In the genomic region with DNA sequence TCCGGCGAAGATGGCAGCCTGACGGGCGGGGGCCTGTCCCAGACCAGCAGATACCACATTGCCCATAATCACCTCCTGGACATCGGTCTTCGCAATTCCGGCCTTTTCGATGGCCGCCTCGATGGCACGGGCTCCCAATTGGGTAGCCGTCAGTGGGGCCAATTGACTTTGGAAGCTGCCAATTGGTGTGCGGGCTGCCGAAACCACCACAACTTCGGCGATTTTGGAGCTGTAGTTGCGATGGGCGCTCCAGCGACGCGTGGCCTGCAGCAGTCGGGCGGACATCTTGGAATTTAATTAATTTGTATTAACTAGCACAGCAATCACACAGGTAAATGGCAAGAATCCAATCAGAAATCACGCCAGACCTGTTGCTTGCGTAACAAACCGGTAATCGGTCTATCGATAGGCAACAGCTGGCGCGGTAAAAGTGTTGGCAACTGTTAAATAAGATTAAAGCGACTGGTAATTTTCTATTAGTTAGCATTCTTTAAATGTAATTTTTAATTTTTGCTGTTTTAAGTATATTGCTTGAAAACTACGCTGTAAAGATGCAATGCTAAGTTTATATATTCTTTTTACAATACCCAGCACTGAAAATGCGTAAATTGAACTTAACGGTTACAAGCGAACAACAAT, we compare ENCODE assay signal across 2 fruit fly cellular contexts.
TF ChIP-seq lines count a peak whose summit lies in the region.

Gene Acat1, minus strand, starts transcription at position 400 of the 639 bp plus-strand sequence.

TF ChIP-seq in whole organism, embryonic, 481 proteins besides CTCF, POLR2A, EP300 and RAD21 (continued from another document and continues in another):
- TF ChIP-seq Six4 (GFP tag; optimal IDR thresholded peaks at IDR 0.05; lab: Kevin White, UChicago), result peak; percentile 15
- TF ChIP-seq run (tag; optimal IDR thresholded peaks at IDR 0.05; lab: Kevin White, UChicago), result no peak
- TF ChIP-seq sr (GFP tag; IDR thresholded peaks at IDR 0.05; lab: Robert Waterston, UW), result no peak
- TF ChIP-seq CG3995 (GFP tag; optimal IDR thresholded peaks at IDR 0.05; lab: Kevin White, UChicago), result peak; percentile 39
- no peak for TF ChIP-seq prd (optimal IDR thresholded peaks at IDR 0.05; lab: Kevin White, UChicago)
- peak; percentile 72 for TF ChIP-seq prd (GFP tag; IDR thresholded peaks at IDR 0.05; lab: Robert Waterston, UW)
- peak; percentile 11 for TF ChIP-seq CG16815 (GFP tag; optimal IDR thresholded peaks at IDR 0.05; lab: Kevin White, UChicago)
- TF ChIP-seq CG31224 (GFP tag; IDR thresholded peaks at IDR 0.05; lab: Robert Waterston, UW), result 0 out of 2 replicates have a peak, but pooled peaks have one; percentile 30
- TF ChIP-seq crc (GFP tag; optimal IDR thresholded peaks at IDR 0.05; lab: Kevin White, UChicago), result peak; percentile 1
- TF ChIP-seq H15 (GFP tag; IDR thresholded peaks at IDR 0.05; lab: Robert Waterston, UW), result no peak
- TF ChIP-seq CG17385 (GFP tag; optimal IDR thresholded peaks at IDR 0.05; lab: Kevin White, UChicago), result no peak
- TF ChIP-seq CG14014 (GFP tag; IDR thresholded peaks at IDR 0.05; lab: Robert Waterston, UW), result peak; percentile 18; the same call in 1 of the 2 replicates
- peak; percentile 34; the same call in 1 of the 2 replicates for TF ChIP-seq CG7372 (GFP tag; IDR thresholded peaks at IDR 0.05; lab: Robert Waterston, UW)
- TF ChIP-seq Awh (GFP tag; IDR thresholded peaks at IDR 0.05; lab: Robert Waterston, UW), result peak; percentile 47; the same call in 1 of the 2 replicates
- peak; percentile 25 for TF ChIP-seq fu2 (GFP tag; optimal IDR thresholded peaks at IDR 0.05; lab: Kevin White, UChicago)
- peak; percentile 27; the same call in 1 of the 2 replicates for TF ChIP-seq sens-2 (GFP tag; IDR thresholded peaks at IDR 0.05; lab: Robert Waterston, UW)
- 0 out of 2 replicates have a peak, but pooled peaks have one; percentile 14 for TF ChIP-seq bbx (GFP tag; IDR thresholded peaks at IDR 0.05; lab: Robert Waterston, UW; ENCODE audit: partially characterized antibody)
- TF ChIP-seq cg (GFP tag; optimal IDR thresholded peaks at IDR 0.05; lab: Kevin White, UChicago), result no peak
- 0 out of 3 replicates have a peak, but pooled peaks have one; percentile 42 for TF ChIP-seq HLH4C (GFP tag; IDR thresholded peaks at IDR 0.05; lab: Robert Waterston, UW; ENCODE audit: partially characterized antibody)
- peak; percentile 69 for TF ChIP-seq Hsf (GFP tag; optimal IDR thresholded peaks at IDR 0.05; lab: Kevin White, UChicago)
- TF ChIP-seq kni (GFP tag; optimal IDR thresholded peaks at IDR 0.05; lab: Kevin White, UChicago), result no peak
- TF ChIP-seq CG10979 (tag; optimal IDR thresholded peaks at IDR 0.05; lab: Kevin White, UChicago), result peak; percentile 39
- TF ChIP-seq Meics (GFP tag; optimal IDR thresholded peaks at IDR 0.05; lab: Kevin White, UChicago), result peak; percentile 52
- TF ChIP-seq Fer2 (tag; optimal IDR thresholded peaks at IDR 0.05; lab: Kevin White, UChicago), result no peak
- peak; percentile 46; the same call in 1 of the 2 replicates for TF ChIP-seq amos (GFP tag; IDR thresholded peaks at IDR 0.05; lab: Robert Waterston, UW; ENCODE audit: partially characterized antibody)
- no peak for TF ChIP-seq hkb (optimal IDR thresholded peaks at IDR 0.05; lab: Kevin White, UChicago)
- peak; percentile 80 for TF ChIP-seq hkb (GFP tag; IDR thresholded peaks at IDR 0.05; lab: Robert Waterston, UW)
- peak; percentile 64 for TF ChIP-seq Blimp-1 (GFP tag; optimal IDR thresholded peaks at IDR 0.05; lab: Kevin White, UChicago)
- 0 out of 3 replicates have a peak, but pooled peaks have one; percentile 16 for TF ChIP-seq Aef1 (GFP tag; IDR thresholded peaks at IDR 0.05; lab: Robert Waterston, UW)
- TF ChIP-seq CG15269 (tag; optimal IDR thresholded peaks at IDR 0.05; lab: Kevin White, UChicago), result no peak
- TF ChIP-seq cato (GFP tag; optimal IDR thresholded peaks at IDR 0.05; lab: Kevin White, UChicago; ENCODE audit: borderline replicate concordance), result peak; percentile 12
- no peak for TF ChIP-seq schlank (tag; optimal IDR thresholded peaks at IDR 0.05; lab: Kevin White, UChicago)
- no peak for TF ChIP-seq CG1603 (tag; optimal IDR thresholded peaks at IDR 0.05; lab: Kevin White, UChicago)
- TF ChIP-seq CG1024 (GFP tag; IDR thresholded peaks at IDR 0.05; lab: Robert Waterston, UW), result no peak
- peak; percentile 73 for TF ChIP-seq CG2116 (GFP tag; optimal IDR thresholded peaks at IDR 0.05; lab: Kevin White, UChicago)
- peak; percentile 56 for TF ChIP-seq Asciz (GFP tag; optimal IDR thresholded peaks at IDR 0.05; lab: Kevin White, UChicago)
- peak; percentile 20; the same call in 1 of the 3 replicates for TF ChIP-seq Opbp (GFP tag; IDR thresholded peaks at IDR 0.05; lab: Robert Waterston, UW; ENCODE audit: partially characterized antibody)
- TF ChIP-seq CG9437 (GFP tag; optimal IDR thresholded peaks at IDR 0.05; lab: Kevin White, UChicago), result peak; percentile 47
- TF ChIP-seq CG12155 (GFP tag; optimal IDR thresholded peaks at IDR 0.05; lab: Kevin White, UChicago), result peak; percentile 65
- peak; percentile 38 for TF ChIP-seq NC2β (GFP tag; optimal IDR thresholded peaks at IDR 0.05; lab: Kevin White, UChicago)
- peak; percentile 12 for TF ChIP-seq exex (tag; optimal IDR thresholded peaks at IDR 0.05; lab: Kevin White, UChicago)
- peak; percentile 41 for TF ChIP-seq grau (tag; optimal IDR thresholded peaks at IDR 0.05; lab: Kevin White, UChicago)
- peak; percentile 31 for TF ChIP-seq CG13424 (tag; optimal IDR thresholded peaks at IDR 0.05; lab: Kevin White, UChicago)
- peak; percentile 32 for TF ChIP-seq cwo (GFP tag; optimal IDR thresholded peaks at IDR 0.05; lab: Kevin White, UChicago)
- TF ChIP-seq Rfx (GFP tag; IDR thresholded peaks at IDR 0.05; lab: Robert Waterston, UW), result peak; percentile 72
- no peak for TF ChIP-seq CG17912 (GFP tag; optimal IDR thresholded peaks at IDR 0.05; lab: Kevin White, UChicago)
- TF ChIP-seq CG18262 (tag; optimal IDR thresholded peaks at IDR 0.05; lab: Kevin White, UChicago), result peak; percentile 56
- TF ChIP-seq CG17186 (GFP tag; optimal IDR thresholded peaks at IDR 0.05; lab: Kevin White, UChicago), result peak; percentile 22
- 0 out of 2 replicates have a peak, but pooled peaks have one; percentile 40 for TF ChIP-seq CG31441 (GFP tag; IDR thresholded peaks at IDR 0.05; lab: Robert Waterston, UW)
- peak; percentile 90 for TF ChIP-seq CG10267 (tag; optimal IDR thresholded peaks at IDR 0.05; lab: Kevin White, UChicago)
- TF ChIP-seq Xbp1 (GFP tag; optimal IDR thresholded peaks at IDR 0.05; lab: Kevin White, UChicago), result peak; percentile 56
- TF ChIP-seq ewg (GFP tag; optimal IDR thresholded peaks at IDR 0.05; lab: Kevin White, UChicago), result peak; percentile 17
- TF ChIP-seq Stat92E (GFP tag; optimal IDR thresholded peaks at IDR 0.05; lab: Kevin White, UChicago), result no peak
- TF ChIP-seq Hmr (GFP tag; optimal IDR thresholded peaks at IDR 0.05; lab: Kevin White, UChicago), result peak; percentile 59
- peak; percentile 35 for TF ChIP-seq Hr3 (GFP tag; optimal IDR thresholded peaks at IDR 0.05; lab: Kevin White, UChicago)
- peak; percentile 62 for TF ChIP-seq Drgx (GFP tag; IDR thresholded peaks at IDR 0.05; lab: Robert Waterston, UW)
- TF ChIP-seq Ets97D (GFP tag; optimal IDR thresholded peaks at IDR 0.05; lab: Kevin White, UChicago), result peak; percentile 53
- TF ChIP-seq CG9797 (GFP tag; optimal IDR thresholded peaks at IDR 0.05; lab: Kevin White, UChicago), result no peak

TF ChIP-seq in whole organism, prepupa, 60 proteins besides CTCF, POLR2A, EP300 and RAD21 (continued from another document):
- peak; percentile 84 for TF ChIP-seq CG10631 (GFP tag; optimal IDR thresholded peaks at IDR 0.05; lab: Kevin White, UChicago)
